Worm (Caenorhabditis elegans) whole organism, early embryonic: Measurements from ENCODE around the gene F36D3.8.

Source experiments
- B0310.2 ChIP-seq: sonication (generic microtip); optimal IDR thresholded peaks from 2 replicates; lab custom pipeline; 2016; ENCODE audit warnings: mild to moderate bottlenecking, missing genetic modification characterization, missing compliant biosample characterization
- F13C5.2 ChIP-seq: sonication (generic microtip); optimal IDR thresholded peaks from 2 replicates; lab custom pipeline; 2017; ENCODE audit warnings: mild to moderate bottlenecking, missing genetic modification characterization, inconsistent platforms, missing compliant biosample characterization
- aly-1 ChIP-seq: sonication (generic microtip); optimal IDR thresholded peaks from 2 replicates; lab custom pipeline; 2016; ENCODE audit warnings: missing genetic modification characterization, missing compliant biosample characterization
- ceh-13 ChIP-seq: fragments of 200-800 bp; sonication (Bioruptor generic); optimal IDR thresholded peaks from 2 replicates; lab custom pipeline; 2018; ENCODE audit warnings: mild to moderate bottlenecking, missing genetic modification characterization, missing compliant biosample characterization
- ceh-36 ChIP-seq: sonication (generic microtip); optimal IDR thresholded peaks from 2 replicates; lab custom pipeline; 2016; ENCODE audit warnings: missing genetic modification characterization, inconsistent platforms, missing compliant biosample characterization
- ets-7 ChIP-seq: sonication (generic microtip); optimal IDR thresholded peaks from 2 replicates; lab custom pipeline; 2016; ENCODE audit warnings: missing genotype, missing genetic modification characterization, missing compliant biosample characterization
- flt-1 ChIP-seq: fragments of 200-800 bp; sonication (Bioruptor generic); IDR thresholded peaks from 2 replicates; pipeline ENCODE4 v1.3.6; 2022; ENCODE audit warnings: missing genetic modification characterization, missing compliant biosample characterization
- hmg-4 ChIP-seq: fragments of 200-800 bp; sonication (Bioruptor generic); optimal IDR thresholded peaks from 2 replicates; lab custom pipeline; 2018; ENCODE audit warnings: mild to moderate bottlenecking, missing genetic modification characterization, missing compliant biosample characterization
- hnd-1 ChIP-seq: sonication (generic microtip); optimal IDR thresholded peaks from 2 replicates; lab custom pipeline; 2016; ENCODE audit warnings: missing genetic modification characterization, missing compliant biosample characterization
- pes-1 ChIP-seq: fragments of 200-800 bp; sonication (Bioruptor generic); IDR thresholded peaks from 2 replicates; pipeline ENCODE4 v1.3.6; 2022; ENCODE audit warnings: missing genetic modification reagents, missing genetic modification characterization, missing compliant biosample characterization
- scrt-1 ChIP-seq: fragments of 200-800 bp; sonication (Bioruptor generic); IDR thresholded peaks from 2 replicates; pipeline ENCODE4 v1.3.6; 2022; ENCODE audit warnings: missing genetic modification characterization, missing compliant biosample characterization
- sea-1 ChIP-seq: fragments of 200-800 bp; sonication (Bioruptor generic); conservative IDR thresholded peaks from 2 replicates; pipeline ENCODE4 v1.3.6; 2022; ENCODE audit warnings: missing genetic modification characterization, missing compliant biosample characterization
- tbx-11 ChIP-seq: fragments of 200-800 bp; sonication (Bioruptor generic); IDR thresholded peaks from 2 replicates; pipeline ENCODE4 v1.3.6; 2022; ENCODE audit warnings: missing genetic modification characterization, missing compliant biosample characterization
- tbx-37 ChIP-seq: fragments of 200-800 bp; sonication (Bioruptor generic); conservative IDR thresholded peaks from 2 replicates; pipeline ENCODE4 v1.3.6; 2022; ENCODE audit warnings: missing genetic modification reagents, missing genetic modification characterization, missing compliant biosample characterization
- tra-4 ChIP-seq: sonication (generic microtip); optimal IDR thresholded peaks from 2 replicates; lab custom pipeline; 2017; ENCODE audit warnings: missing genetic modification characterization, missing compliant biosample characterization

Gene F36D3.8

DNA sequence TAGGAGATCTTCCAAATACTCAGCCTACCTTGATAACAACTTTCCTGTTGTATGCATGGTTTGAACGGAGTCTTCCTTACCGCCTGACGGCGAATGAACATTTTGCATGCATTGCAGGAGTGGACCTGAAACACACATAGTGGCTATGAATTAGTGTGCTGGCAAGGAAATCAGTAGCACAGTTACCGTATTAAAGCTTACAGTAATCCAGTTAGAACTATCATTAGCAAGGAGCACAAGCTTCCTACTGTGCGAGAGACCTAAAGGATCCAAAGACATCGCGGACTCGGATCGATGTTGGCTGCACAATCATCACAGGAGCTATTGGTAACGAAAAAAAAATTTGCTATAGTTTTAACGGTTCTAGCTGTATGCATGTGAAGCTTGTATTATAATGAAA, 43.7 kb downstream of the F36D3.8 start, which contains the start of gene nhr-233:
Gene nhr-233 (minus strand): TSS at position 101 of the 400 bp plus-strand sequence.
- TF ChIP-seq tbx-37 (GFP tag; lab: Robert Waterston, UW) = no peak
- no peak for TF ChIP-seq tbx-11 (GFP tag; lab: Robert Waterston, UW)
- no peak for TF ChIP-seq pes-1 (GFP tag; lab: Robert Waterston, UW)
- no peak for TF ChIP-seq B0310.2 (tag; lab: Kevin White, UChicago)

DNA sequence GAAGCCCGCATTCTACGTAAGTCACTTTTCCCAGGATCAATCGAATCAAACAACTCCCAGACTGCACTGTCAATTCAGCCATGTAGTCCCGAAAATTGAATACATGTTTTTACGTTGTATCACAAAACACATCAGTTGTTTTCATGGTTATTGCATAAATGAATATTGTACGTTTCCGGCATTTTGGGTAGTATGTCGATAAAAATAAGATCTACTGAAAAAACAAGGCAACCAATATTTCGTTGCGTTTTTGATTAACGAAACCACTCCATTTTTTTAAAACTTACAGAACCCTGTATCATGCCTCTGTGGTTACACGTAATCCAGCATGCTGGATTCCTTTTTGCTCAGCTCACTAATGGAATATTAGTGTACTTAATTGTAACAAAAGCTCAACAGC, 46.2 kb downstream of the F36D3.8 start, which contains the start of gene str-149:
Gene str-149 (plus strand): TSS at position 301 of the 400 bp plus-strand sequence.
- TF ChIP-seq tbx-37 (GFP tag; lab: Robert Waterston, UW) (no peak), flt-1 (GFP tag; lab: Robert Waterston, UW) (no peak), sea-1 (no peak), ceh-13 (no peak), ets-7 (tag; lab: Kevin White, UChicago) (no peak), B0310.2 (tag; lab: Kevin White, UChicago) (no peak), hnd-1 (tag; lab: Kevin White, UChicago) (no peak), aly-1 (no peak), scrt-1 (no peak), pes-1 (GFP tag; lab: Robert Waterston, UW) (no peak), hmg-4 (GFP tag; lab: Kevin White, UChicago) (no peak), tbx-11 (GFP tag; lab: Robert Waterston, UW) (no peak)

DNA sequence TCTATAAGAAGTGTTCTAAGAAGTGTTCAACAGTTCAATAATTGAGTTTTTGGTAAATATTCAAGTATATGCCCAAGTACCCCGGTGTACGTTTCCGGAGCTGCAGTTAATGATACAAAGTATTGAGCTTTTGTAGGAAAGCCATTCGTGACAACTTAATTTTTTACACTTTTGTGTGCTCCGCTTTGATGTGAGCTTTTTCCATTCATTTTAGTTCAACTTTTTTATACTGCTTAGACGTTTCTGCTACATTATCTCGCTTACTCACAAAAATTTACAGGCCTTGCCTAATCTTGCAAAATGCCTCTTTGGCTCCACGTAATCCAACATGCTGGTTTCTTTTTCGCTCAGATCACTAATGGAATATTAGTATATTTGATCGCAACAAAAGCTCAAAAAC, 48.9 kb downstream of the F36D3.8 start, which contains the start of gene str-151:
Gene str-151 (plus strand): TSS at position 301 of the 400 bp plus-strand sequence.
- TF ChIP-seq tra-4 (tag; lab: Kevin White, UChicago) (no peak), F13C5.2 (no peak), aly-1 (no peak), tbx-11 (GFP tag; lab: Robert Waterston, UW) (no peak), ceh-36 (no peak), flt-1 (GFP tag; lab: Robert Waterston, UW) (no peak)
